Worm (Caenorhabditis elegans): ENCODE data around the gene clec-61.

The clec-61 gene

DNA sequence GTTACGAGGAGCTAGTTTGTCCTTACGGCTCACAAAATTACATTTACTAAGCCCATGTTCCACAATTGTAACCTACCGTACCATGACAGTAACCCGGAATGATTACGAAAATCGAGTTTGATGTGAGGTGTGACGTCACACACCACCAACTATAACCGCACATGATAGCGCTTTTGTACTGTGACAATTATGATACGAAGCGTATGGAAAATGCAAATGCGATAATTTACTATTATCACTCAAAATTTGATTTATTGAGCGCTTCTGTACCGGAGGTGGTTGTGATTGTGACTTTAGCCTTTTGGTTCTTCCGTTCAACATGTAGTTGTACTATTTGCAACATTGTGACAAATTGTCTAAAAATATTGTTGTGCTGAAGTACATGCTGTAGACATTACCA is 4.7 kb downstream of the clec-61 start:
- no peak for TF ChIP-seq him-1 (tag; optimal IDR thresholded peaks at IDR 0.05)
- no peak for TF ChIP-seq W03F9.2 (tag; optimal IDR thresholded peaks at IDR 0.05)
- TF ChIP-seq dao-5 (tag; optimal IDR thresholded peaks at IDR 0.05) = no peak

DNA sequence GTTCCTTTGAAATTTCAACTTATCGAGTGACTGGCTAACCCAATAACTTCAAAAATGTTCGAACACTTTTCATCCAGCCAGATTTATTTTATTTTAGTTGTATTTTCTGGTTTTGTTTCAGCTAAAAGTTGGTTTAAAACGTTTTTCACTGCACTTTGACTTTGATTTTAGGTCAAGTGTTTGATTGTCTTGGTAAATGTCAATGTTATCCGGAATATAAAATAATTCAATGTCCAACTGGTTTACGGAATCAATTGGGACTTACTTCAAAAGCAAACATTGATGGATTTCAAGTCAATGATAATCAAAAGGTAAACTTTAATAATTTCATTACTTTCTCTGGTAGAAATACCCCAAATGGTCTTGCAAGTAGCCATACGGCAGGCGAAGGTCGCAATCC is 6.5 kb downstream of the clec-61 start:
- TF ChIP-seq W03F9.2 (tag; optimal IDR thresholded peaks at IDR 0.05) (no peak), dao-5 (tag; optimal IDR thresholded peaks at IDR 0.05) (no peak), him-1 (tag; optimal IDR thresholded peaks at IDR 0.05) (no peak)

DNA sequence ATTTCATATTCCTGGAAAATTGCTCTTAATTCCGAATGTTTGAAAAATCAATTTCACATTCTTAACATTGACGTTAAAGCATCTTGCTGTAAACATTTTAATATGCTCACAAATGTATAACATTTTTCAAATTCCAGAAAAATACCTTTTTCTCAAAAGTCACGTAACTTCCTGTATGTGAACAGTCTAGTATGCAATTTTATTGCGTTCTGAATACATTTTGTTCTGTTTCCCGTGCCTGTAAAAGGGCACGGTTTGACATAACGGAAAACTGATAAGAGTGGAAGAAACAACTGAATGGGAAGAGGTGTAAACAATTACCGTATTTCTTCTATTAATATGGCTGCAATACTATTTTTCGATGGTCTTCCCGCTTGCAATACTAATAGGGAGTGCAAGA is 7.4 kb downstream of the clec-61 start:
- no peak for TF ChIP-seq him-1 (tag; optimal IDR thresholded peaks at IDR 0.05)
- TF ChIP-seq dao-5 (tag; optimal IDR thresholded peaks at IDR 0.05) = no peak
- no peak for TF ChIP-seq W03F9.2 (tag; optimal IDR thresholded peaks at IDR 0.05)

DNA sequence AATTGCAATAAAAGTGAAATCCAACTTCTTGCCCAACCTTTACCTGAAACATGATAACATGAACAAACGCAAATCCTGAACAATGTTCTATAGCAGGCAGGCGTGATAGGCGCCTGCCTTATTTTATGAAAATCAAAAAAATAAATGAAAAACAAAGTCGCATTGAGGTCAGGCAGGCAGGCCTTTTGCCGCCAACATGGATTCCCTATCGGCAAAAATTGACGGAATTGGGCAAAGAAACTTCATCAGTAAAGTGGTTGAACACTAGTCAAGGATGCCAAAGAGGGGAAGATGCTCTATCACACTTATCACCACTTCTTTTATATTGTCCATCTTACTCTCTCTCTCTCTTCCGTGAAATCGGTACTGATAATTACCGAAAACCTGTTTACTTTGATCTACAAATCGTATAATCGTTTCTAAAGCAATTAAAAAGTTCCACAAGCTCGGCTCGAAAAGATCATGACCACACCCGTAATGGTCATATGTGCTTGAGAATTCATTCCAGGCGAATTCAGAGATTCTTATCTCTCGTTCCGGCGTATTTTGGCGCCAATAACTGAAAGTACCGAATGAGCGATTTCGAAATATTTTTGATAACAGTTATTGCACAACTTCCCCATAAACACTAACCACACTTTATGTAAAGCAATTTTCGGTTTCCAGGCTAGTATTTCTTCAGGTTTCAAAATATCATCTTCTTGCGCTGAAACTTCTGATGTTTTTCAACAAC is 8.3 kb downstream of the clec-61 start, which contains the start of the genes clec-60 and ZK666.11:
TSS of gene clec-60 (minus strand) at position 51 of the 733 bp plus-strand sequence.
TSS of gene ZK666.11 (plus strand) at position 699 of the 733 bp plus-strand sequence.
- TF ChIP-seq him-1 (tag; optimal IDR thresholded peaks at IDR 0.05) (no peak), dao-5 (tag; optimal IDR thresholded peaks at IDR 0.05) (no peak)

DNA sequence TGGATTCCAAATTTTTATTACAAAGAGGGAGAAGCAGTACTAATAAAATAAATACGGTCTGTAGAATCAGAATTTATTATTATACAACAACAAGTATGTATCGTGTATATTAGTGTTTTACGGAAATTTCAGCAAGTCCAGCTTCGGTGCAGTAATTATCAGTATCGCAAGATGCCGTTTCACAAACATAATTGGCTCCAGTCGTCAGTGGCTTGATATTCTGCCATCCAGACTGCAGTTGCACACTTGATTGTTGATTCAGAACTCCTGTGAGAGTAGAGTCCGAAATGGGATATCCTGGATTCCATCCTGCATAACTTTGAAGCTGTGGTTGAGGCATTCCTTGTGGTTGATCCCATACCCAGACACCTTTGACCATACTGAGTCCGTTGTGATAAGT is 10.3 kb downstream of the clec-61 start:
- TF ChIP-seq him-1 (tag; optimal IDR thresholded peaks at IDR 0.05) = no peak
- no peak for TF ChIP-seq W03F9.2 (tag; optimal IDR thresholded peaks at IDR 0.05)
- no peak for TF ChIP-seq dao-5 (tag; optimal IDR thresholded peaks at IDR 0.05)

DNA sequence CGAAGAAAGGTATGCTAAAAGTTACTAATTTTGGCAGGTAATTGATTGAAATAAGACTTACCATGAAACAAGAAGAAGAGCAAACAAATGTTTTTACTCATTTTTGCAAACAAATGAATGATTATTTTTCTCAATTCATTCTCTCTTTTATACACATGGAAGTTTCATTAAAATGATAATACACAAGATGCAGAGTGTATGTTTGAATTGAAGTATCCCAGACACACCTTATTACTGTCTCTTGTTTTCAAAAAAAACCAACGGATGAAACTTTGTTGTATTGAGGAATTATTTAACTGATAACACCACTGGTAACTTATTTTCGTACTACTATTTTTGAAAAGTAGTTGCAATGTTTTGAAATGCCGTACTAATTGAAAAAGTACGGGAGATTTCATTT is 11.0 kb downstream of the clec-61 start, which contains the start of gene clec-59:
TSS of gene clec-59 (minus strand) at position 101 of the 400 bp plus-strand sequence.
- TF ChIP-seq him-1 (tag; optimal IDR thresholded peaks at IDR 0.05) (no peak), dao-5 (tag; optimal IDR thresholded peaks at IDR 0.05) (no peak), W03F9.2 (tag; optimal IDR thresholded peaks at IDR 0.05) (no peak)

DNA sequence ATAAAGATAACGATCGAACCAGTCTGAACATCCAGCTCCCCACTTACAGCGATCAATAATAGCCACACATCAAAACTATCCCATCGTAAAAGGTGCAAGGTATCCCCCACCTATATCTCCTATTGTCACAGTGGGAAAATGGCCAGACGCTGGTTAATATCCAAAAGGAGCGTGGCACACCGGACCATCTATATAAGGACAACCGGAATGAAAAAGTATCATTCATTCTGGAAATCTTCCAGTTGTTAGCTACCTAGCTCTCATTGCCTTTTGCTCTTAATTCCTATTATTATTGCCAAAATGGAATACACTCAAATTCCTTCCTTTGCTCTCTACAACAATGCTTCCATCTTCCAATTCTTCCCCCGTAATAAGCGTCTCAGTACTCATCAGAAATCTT is 13.4 kb downstream of the clec-61 start, which contains the start of gene ZK666.4:
TSS of gene ZK666.4 (plus strand) at position 301 of the 400 bp plus-strand sequence.
- no peak for TF ChIP-seq W03F9.2 (tag; optimal IDR thresholded peaks at IDR 0.05)
- TF ChIP-seq dao-5 (tag; optimal IDR thresholded peaks at IDR 0.05) = no peak
- TF ChIP-seq him-1 (tag; optimal IDR thresholded peaks at IDR 0.05) = no peak

DNA sequence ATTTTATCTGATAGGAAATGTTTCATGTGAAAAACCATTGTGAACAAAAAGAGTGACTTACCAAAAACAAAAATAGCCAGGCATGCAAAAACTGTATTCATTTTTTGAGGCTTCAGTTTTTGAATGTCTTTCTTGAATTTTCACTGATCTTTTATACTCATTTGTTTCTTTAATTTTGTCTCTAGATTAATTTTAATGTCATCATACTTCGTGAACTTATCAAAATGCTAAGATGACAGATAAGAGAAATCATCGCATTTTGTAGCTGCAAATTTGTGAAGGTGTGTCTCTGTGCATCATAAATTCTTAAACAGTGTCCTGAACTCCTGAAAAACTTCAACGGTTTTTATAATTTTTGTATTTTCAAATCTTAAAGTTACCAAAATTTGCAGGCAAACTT is 14.3 kb downstream of the clec-61 start, which contains the start of gene clec-58:
TSS of gene clec-58 (minus strand) at position 101 of the 400 bp plus-strand sequence.
- TF ChIP-seq W03F9.2 (tag; optimal IDR thresholded peaks at IDR 0.05) = no peak
- TF ChIP-seq dao-5 (tag; optimal IDR thresholded peaks at IDR 0.05) = no peak
- no peak for TF ChIP-seq him-1 (tag; optimal IDR thresholded peaks at IDR 0.05)

DNA sequence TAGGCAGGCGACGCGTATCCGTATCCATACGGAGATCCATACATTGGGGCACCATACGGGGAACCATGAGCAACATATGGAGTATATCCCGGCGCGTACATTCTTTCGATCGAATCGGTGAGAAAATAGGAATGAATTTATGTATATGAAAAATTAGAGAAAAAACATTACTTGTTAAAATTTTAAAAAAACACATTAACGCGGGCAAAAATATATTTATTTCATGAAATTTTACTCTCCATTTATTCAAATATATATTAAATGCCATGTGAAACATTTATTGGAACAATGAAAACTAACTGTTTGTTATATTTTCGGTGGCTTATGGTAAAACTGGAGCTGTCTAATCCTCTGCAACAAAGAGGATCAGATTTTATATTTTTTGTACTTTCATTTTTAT is 18.5 kb downstream of the clec-61 start, which contains the start of gene ZK666.2:
TSS of gene ZK666.2 (minus strand) at position 101 of the 400 bp plus-strand sequence.
- TF ChIP-seq dao-5 (tag; optimal IDR thresholded peaks at IDR 0.05) = no peak

DNA sequence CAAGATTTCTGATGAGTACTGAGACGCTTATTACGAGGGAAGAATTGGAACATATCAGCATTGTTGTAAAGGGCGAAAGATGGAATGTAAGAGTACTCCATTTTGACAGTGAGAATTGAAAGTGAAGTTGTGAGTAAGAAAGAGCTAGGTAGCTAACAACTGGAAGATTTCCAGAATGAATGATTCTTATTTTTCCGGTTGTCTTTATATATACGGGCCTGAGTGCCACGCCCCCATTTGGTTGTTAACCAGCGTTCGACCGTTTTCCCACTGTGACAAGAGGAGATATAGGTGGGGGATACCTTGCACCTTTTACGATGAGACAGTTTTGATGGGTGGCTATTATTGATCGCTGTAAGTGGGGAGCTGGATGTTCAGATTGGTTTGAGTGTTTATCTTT is 19.1 kb downstream of the clec-61 start, which contains the start of gene ZK666.1:
TSS of gene ZK666.1 (minus strand) at position 101 of the 400 bp plus-strand sequence.
- TF ChIP-seq him-1 (tag; optimal IDR thresholded peaks at IDR 0.05) (no peak), dao-5 (tag; optimal IDR thresholded peaks at IDR 0.05) (no peak), W03F9.2 (tag; optimal IDR thresholded peaks at IDR 0.05) (no peak)

DNA sequence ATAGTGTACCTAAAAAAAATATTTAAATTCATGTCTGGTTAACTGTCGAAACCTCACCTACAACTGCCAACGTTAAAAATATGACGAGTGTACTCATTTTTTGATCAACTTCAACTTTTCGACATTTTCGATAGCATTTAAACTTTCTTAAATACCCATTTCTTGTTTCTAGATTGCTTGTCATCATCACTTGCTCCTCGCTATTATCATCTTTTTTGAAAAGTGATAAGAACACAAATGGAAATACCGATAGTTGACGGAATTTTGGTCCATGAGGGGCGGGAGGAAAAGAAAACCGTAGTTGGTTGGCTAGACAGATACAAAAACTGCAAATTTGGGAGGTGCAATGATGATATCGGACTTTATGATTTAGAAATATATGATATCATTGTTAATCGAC is 20.2 kb downstream of the clec-61 start, which contains the start of gene clec-143:
TSS of gene clec-143 (minus strand) at position 139 of the 400 bp plus-strand sequence.
- TF ChIP-seq dao-5 (tag; optimal IDR thresholded peaks at IDR 0.05) = no peak
- TF ChIP-seq W03F9.2 (tag; optimal IDR thresholded peaks at IDR 0.05) = no peak
- TF ChIP-seq him-1 (tag; optimal IDR thresholded peaks at IDR 0.05) = no peak

DNA sequence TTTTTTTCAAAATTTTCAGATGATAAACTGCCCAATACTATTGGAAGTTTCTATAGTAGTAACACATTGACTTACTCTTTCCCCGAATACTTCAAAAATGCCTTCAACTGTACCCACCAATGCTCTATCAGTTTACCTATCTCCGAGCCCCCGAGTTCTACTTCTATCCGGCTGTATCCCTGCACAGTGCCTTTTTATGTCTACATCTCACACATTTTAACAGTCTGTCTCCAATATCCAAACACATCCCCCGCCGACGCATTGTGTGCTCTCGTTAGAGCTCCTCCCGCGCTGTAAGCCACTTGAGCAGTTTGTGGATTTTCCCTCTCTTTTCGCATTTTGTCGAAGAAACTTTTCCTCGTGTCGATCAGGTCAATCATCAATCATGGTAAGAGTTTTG is 23.8 kb downstream of the clec-61 start, which contains the start of gene tnc-2:
TSS of gene tnc-2 (plus strand) at position 301 of the 400 bp plus-strand sequence.
- no peak for TF ChIP-seq him-1 (tag; optimal IDR thresholded peaks at IDR 0.05)
- TF ChIP-seq W03F9.2 (tag; optimal IDR thresholded peaks at IDR 0.05) = no peak
- no peak for TF ChIP-seq dao-5 (tag; optimal IDR thresholded peaks at IDR 0.05)

DNA sequence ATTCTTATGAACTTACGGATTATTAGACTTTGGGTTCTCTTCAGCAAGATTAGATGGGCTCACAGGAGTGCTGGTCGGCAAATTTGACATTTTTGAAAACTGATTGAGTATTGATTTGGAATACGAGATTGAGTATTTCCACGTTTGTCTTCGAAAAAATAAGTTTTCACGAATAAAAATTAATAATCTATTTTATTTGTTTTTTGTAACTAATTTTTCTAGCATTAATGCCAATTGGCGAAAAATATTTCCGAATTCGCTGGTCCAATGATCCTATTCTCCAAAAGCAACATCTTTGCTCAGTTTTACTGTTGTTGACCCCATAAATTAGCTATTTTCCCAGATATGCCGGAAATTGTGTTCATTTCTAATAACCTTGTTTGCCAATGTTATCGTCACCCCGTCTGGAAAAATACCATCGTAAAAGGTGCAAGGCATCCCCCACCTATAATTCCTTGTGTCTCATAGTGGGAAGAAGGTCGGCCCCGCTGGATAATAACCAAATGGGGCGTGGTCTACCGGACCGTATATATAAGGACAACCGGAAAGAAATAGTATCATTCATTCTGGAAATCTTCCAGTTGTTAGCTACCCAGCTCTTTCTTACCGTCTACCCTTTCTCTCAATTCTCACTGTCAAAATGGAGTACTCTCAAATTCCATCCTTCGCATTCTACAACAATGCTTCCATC is 26.0 kb downstream of the clec-61 start, which contains the start of the genes ZK673.6 and sdz-37:
TSS of gene ZK673.6 (minus strand) at position 101 of the 691 bp plus-strand sequence.
TSS of gene sdz-37 (plus strand) at position 641 of the 691 bp plus-strand sequence.
- TF ChIP-seq W03F9.2 (tag; optimal IDR thresholded peaks at IDR 0.05) = no peak

DNA sequence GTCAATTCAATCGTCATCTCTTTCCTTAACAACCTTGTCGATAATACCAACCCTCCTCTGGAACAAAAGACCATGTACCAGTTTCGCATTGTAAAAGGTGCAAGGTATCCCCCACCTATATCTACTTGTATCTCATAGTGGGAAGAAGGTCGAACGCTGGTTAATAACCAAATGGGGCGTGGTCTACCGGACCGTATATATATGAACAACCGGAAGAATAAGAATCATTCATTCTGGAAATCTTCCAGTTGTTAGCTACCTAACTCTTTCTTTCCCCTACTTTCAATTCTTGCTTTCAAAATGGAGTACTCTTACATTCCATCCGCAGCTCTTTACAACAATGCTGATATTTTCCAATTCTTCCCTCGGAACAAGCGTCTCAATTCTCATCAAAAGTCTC is 29.1 kb downstream of the clec-61 start, which contains the start of gene ZK673.5:
TSS of gene ZK673.5 (plus strand) at position 301 of the 400 bp plus-strand sequence.
- no peak for TF ChIP-seq him-1 (tag; optimal IDR thresholded peaks at IDR 0.05)
- no peak for TF ChIP-seq dao-5 (tag; optimal IDR thresholded peaks at IDR 0.05)
- no peak for TF ChIP-seq W03F9.2 (tag; optimal IDR thresholded peaks at IDR 0.05)
